Worm (Caenorhabditis elegans): ENCODE data around the gene irld-51.

The irld-51 gene

ce11 chrII:2973940-2974402, 21.4 kb upstream of the irld-51 start:
- TF ChIP-seq F26F4.8 (GFP tag; conservative IDR thresholded peaks at IDR 0.05): no peak
- TF ChIP-seq hmg-1.1 (GFP tag; IDR thresholded peaks at IDR 0.05): peak; percentile 96
- TF ChIP-seq F49E8.2 (tag; optimal IDR thresholded peaks at IDR 0.05; ENCODE audit: borderline replicate concordance): no peak
- TF ChIP-seq dmd-9 (GFP tag; IDR thresholded peaks at IDR 0.05): peak; percentile 85
- peak; percentile 86 for TF ChIP-seq nhr-28 (tag; optimal IDR thresholded peaks at IDR 0.05)
- no peak for TF ChIP-seq spr-1 (tag; optimal IDR thresholded peaks at IDR 0.05)
- peak; percentile 96 for TF ChIP-seq T26A8.4 (GFP tag; IDR thresholded peaks at IDR 0.05)
- peak; percentile 95 for TF ChIP-seq mdt-29 (GFP tag; IDR thresholded peaks at IDR 0.05)
- TF ChIP-seq madf-5 (GFP tag; IDR thresholded peaks at IDR 0.05): no peak
- no peak for TF ChIP-seq F44E2.7 (GFP tag; IDR thresholded peaks at IDR 0.05)
- TF ChIP-seq snpc-4 (tag; optimal IDR thresholded peaks at IDR 0.05): no peak
- peak; percentile 76 for TF ChIP-seq nhr-111 (GFP tag; optimal IDR thresholded peaks at IDR 0.05)
- peak; percentile 81 for TF ChIP-seq F37D6.2 (tag; optimal IDR thresholded peaks at IDR 0.05)
- TF ChIP-seq daf-19 (GFP tag; conservative IDR thresholded peaks at IDR 0.05): no peak
- peak; percentile 86 for TF ChIP-seq nhr-102 (tag; optimal IDR thresholded peaks at IDR 0.05)
- no peak for TF ChIP-seq ztf-11 (tag; optimal IDR thresholded peaks at IDR 0.05)
- peak; percentile 96 for TF ChIP-seq mep-1 (tag; optimal IDR thresholded peaks at IDR 0.05)
- TF ChIP-seq daf-16 (GFP tag; optimal IDR thresholded peaks at IDR 0.05): peak in 1 of 2 experiments; percentile 44
- peak; percentile 68 for TF ChIP-seq daf-16 (tag; optimal IDR thresholded peaks at IDR 0.05)
- peak in 1 of 2 experiments; percentile 49 for TF ChIP-seq unc-62 (GFP tag; optimal IDR thresholded peaks at IDR 0.05 in 1 of 2)
- TF ChIP-seq unc-62 (tag; optimal IDR thresholded peaks at IDR 0.05): no peak
- peak; percentile 87 for TF ChIP-seq nhr-77 (tag; optimal IDR thresholded peaks at IDR 0.05)
- TF ChIP-seq fos-1 (tag; optimal IDR thresholded peaks at IDR 0.05): peak; percentile 74
- TF ChIP-seq lin-29 (GFP tag; IDR thresholded peaks at IDR 0.05): peak; percentile 93
- TF ChIP-seq unc-39 (tag; optimal IDR thresholded peaks at IDR 0.05): no peak
- TF ChIP-seq jun-1 (tag; optimal IDR thresholded peaks at IDR 0.05): peak; percentile 91
- 0 out of 2 replicates have a peak, but pooled peaks have one; percentile 6 for TF ChIP-seq ZK337.2 (GFP tag; IDR thresholded peaks at IDR 0.05)
- no peak for TF ChIP-seq zip-11 (GFP tag; IDR thresholded peaks at IDR 0.05)
- TF ChIP-seq ceh-20 (GFP tag; IDR thresholded peaks at IDR 0.05): peak; percentile 99
- TF ChIP-seq pqm-1 (tag; optimal IDR thresholded peaks at IDR 0.05): peak; percentile 31
- peak; percentile 98 for TF ChIP-seq saeg-2 (GFP tag; IDR thresholded peaks at IDR 0.05)
- peak; percentile 89 for TF ChIP-seq lin-13 (GFP tag; optimal IDR thresholded peaks at IDR 0.05)
- no peak for TF ChIP-seq ZK546.5 (tag; optimal IDR thresholded peaks at IDR 0.05)
- TF ChIP-seq lim-7 (GFP tag; IDR thresholded peaks at IDR 0.05): peak; percentile 63; the same call in 1 of the 2 replicates
- TF ChIP-seq lin-39 (tag; optimal IDR thresholded peaks at IDR 0.05): no peak
- TF ChIP-seq zfp-3 (GFP tag; conservative IDR thresholded peaks at IDR 0.05): peak; percentile 93
- no peak for TF ChIP-seq ztf-7 (tag; optimal IDR thresholded peaks at IDR 0.05)
- peak; percentile 81; the same call in 1 of the 2 replicates for TF ChIP-seq tag-97 (GFP tag; IDR thresholded peaks at IDR 0.05)
- TF ChIP-seq lin-1 (GFP tag; IDR thresholded peaks at IDR 0.05): peak; percentile 97
- peak; percentile 85 for TF ChIP-seq mxl-2 (GFP tag; conservative IDR thresholded peaks at IDR 0.05)
- TF ChIP-seq ces-1 (GFP tag; optimal IDR thresholded peaks at IDR 0.05): peak; percentile 35
- no peak for TF ChIP-seq unc-130 (GFP tag; optimal IDR thresholded peaks at IDR 0.05)
- TF ChIP-seq Y75B8A.6 (GFP tag; IDR thresholded peaks at IDR 0.05): peak; percentile 89
- TF ChIP-seq nhr-10 (tag; optimal IDR thresholded peaks at IDR 0.05): peak; percentile 73
- no peak for TF ChIP-seq lir-3 (tag; optimal IDR thresholded peaks at IDR 0.05)
- TF ChIP-seq mes-2 (tag; optimal IDR thresholded peaks at IDR 0.05; ENCODE audit: poor library complexity, severe bottlenecking): peak; percentile 76
- peak; percentile 94 to 98 for TF ChIP-seq mdl-1 (tag; optimal IDR thresholded peaks at IDR 0.05)
- no peak for TF ChIP-seq R02D3.7 (tag; optimal IDR thresholded peaks at IDR 0.05)
- TF ChIP-seq ceh-82 (tag; optimal IDR thresholded peaks at IDR 0.05): no peak
- peak; percentile 98 for TF ChIP-seq dve-1 (tag; optimal IDR thresholded peaks at IDR 0.05; ENCODE audit: insufficient read depth)
- peak; percentile 66; the same call in 1 of the 2 replicates for TF ChIP-seq dmd-8 (GFP tag; IDR thresholded peaks at IDR 0.05)
- TF ChIP-seq aly-2 (tag; optimal IDR thresholded peaks at IDR 0.05): no peak
